Fruit fly (Drosophila melanogaster): ENCODE measurements around the gene CG45075.
A peak's percentile ranks its signal among the peaks of the same experiment; 100 is the strongest.

The CG45075 gene

dm6 chr2L:6065823-6066222 is 25.4 kb upstream of the CG45075 start, which contains the start of the genes Fbw5 and CG9147 (continued):
- TF ChIP-seq CG12236 (GFP tag; optimal IDR thresholded peaks at IDR 0.05): peak; percentile 99
- TF ChIP-seq BEAF-32 (GFP tag; optimal IDR thresholded peaks at IDR 0.05): peak; percentile 61
- peak; percentile 97 for TF ChIP-seq trem (tag; optimal IDR thresholded peaks at IDR 0.05)
- TF ChIP-seq Stat92E (GFP tag; optimal IDR thresholded peaks at IDR 0.05): peak in 1 of 3 experiments; percentile 99
- TF ChIP-seq CG10366 (GFP tag; IDR thresholded peaks at IDR 0.05): peak; percentile 100
- no peak; the same call in 2 of the 3 replicates for TF ChIP-seq vnd (GFP tag; IDR thresholded peaks at IDR 0.05; ENCODE audit: partially characterized antibody)
- peak; percentile 98 for TF ChIP-seq CG18764 (GFP tag; optimal IDR thresholded peaks at IDR 0.05)
- peak; percentile 100 for TF ChIP-seq CG4854 (GFP tag; optimal IDR thresholded peaks at IDR 0.05)
- TF ChIP-seq Blimp-1 (GFP tag; optimal IDR thresholded peaks at IDR 0.05): peak; percentile 99
- TF ChIP-seq kay (GFP tag; optimal IDR thresholded peaks at IDR 0.05): peak; percentile 99
- TF ChIP-seq CG7556 (GFP tag; optimal IDR thresholded peaks at IDR 0.05): peak; percentile 100
- TF ChIP-seq ssp (GFP tag; IDR thresholded peaks at IDR 0.05): peak; percentile 96
- TF ChIP-seq CG6689 (GFP tag; IDR thresholded peaks at IDR 0.05): peak; percentile 99
- TF ChIP-seq sim (GFP tag; IDR thresholded peaks at IDR 0.05): peak; percentile 99
- peak; percentile 99 for TF ChIP-seq CG10565 (GFP tag; optimal IDR thresholded peaks at IDR 0.05)
- TF ChIP-seq Oaz (GFP tag; IDR thresholded peaks at IDR 0.05): peak; percentile 99
- TF ChIP-seq CG17361 (GFP tag; IDR thresholded peaks at IDR 0.05): peak; percentile 99
- peak; percentile 100 for TF ChIP-seq esg (GFP tag; conservative IDR thresholded peaks at IDR 0.05)
- TF ChIP-seq trh (GFP tag; optimal IDR thresholded peaks at IDR 0.05): peak; percentile 99
- peak; percentile 100 for TF ChIP-seq CG12219 (GFP tag; optimal IDR thresholded peaks at IDR 0.05)
- peak; percentile 100 for TF ChIP-seq Hsf (GFP tag; optimal IDR thresholded peaks at IDR 0.05)
- TF ChIP-seq CG32532 (GFP tag; IDR thresholded peaks at IDR 0.05): peak; percentile 99
- TF ChIP-seq fd102C (GFP tag; optimal IDR thresholded peaks at IDR 0.05): peak; percentile 99
- TF ChIP-seq BtbVII (GFP tag; optimal IDR thresholded peaks at IDR 0.05): peak; percentile 98
- TF ChIP-seq C15 (GFP tag; IDR thresholded peaks at IDR 0.05): peak; percentile 98
- peak; percentile 76 for TF ChIP-seq Dref (GFP tag; IDR thresholded peaks at IDR 0.05)
- TF ChIP-seq Optix (GFP tag; IDR thresholded peaks at IDR 0.05): peak; percentile 99
- peak; percentile 99 for TF ChIP-seq maf-S (GFP tag; optimal IDR thresholded peaks at IDR 0.05)
- TF ChIP-seq Dbx (GFP tag; IDR thresholded peaks at IDR 0.05): peak; percentile 100
- peak; percentile 99 for TF ChIP-seq corto (GFP tag; optimal IDR thresholded peaks at IDR 0.05)
- TF ChIP-seq prd (optimal IDR thresholded peaks at IDR 0.05): no peak
- peak; percentile 100 for TF ChIP-seq prd (GFP tag; IDR thresholded peaks at IDR 0.05)
- TF ChIP-seq sna (GFP tag; IDR thresholded peaks at IDR 0.05; ENCODE audit: partially characterized antibody): peak; percentile 62; the same call in 1 of the 2 replicates
- TF ChIP-seq ranshi (GFP tag; IDR thresholded peaks at IDR 0.05): peak; percentile 100
- TF ChIP-seq bab2 (GFP tag; optimal IDR thresholded peaks at IDR 0.05): peak; percentile 100
- no peak for TF ChIP-seq Hr39 (optimal IDR thresholded peaks at IDR 0.05)
- peak; percentile 100 for TF ChIP-seq Side (GFP tag; optimal IDR thresholded peaks at IDR 0.05)
- peak; percentile 99 for TF ChIP-seq CG9609 (GFP tag; optimal IDR thresholded peaks at IDR 0.05)
- peak; percentile 95 for TF ChIP-seq Doc2 (GFP tag; IDR thresholded peaks at IDR 0.05)
- TF ChIP-seq pho (GFP tag; optimal IDR thresholded peaks at IDR 0.05): peak; percentile 99
- peak; percentile 100 for TF ChIP-seq CG12104 (GFP tag; optimal IDR thresholded peaks at IDR 0.05)
- TF ChIP-seq vvl (GFP tag; IDR thresholded peaks at IDR 0.05): peak; percentile 100
- peak; percentile 81 for TF ChIP-seq bigmax (GFP tag; optimal IDR thresholded peaks at IDR 0.05)
- no peak for TF ChIP-seq CG2129 (GFP tag; IDR thresholded peaks at IDR 0.05; ENCODE audit: partially characterized antibody)
- no peak for TF ChIP-seq CG8478 (optimal IDR thresholded peaks at IDR 0.05)
- peak; percentile 99 for TF ChIP-seq luna (GFP tag; optimal IDR thresholded peaks at IDR 0.05)
- TF ChIP-seq CG7271 (tag; optimal IDR thresholded peaks at IDR 0.05): peak; percentile 93
- TF ChIP-seq Neu2 (GFP tag; optimal IDR thresholded peaks at IDR 0.05; ENCODE audit: borderline replicate concordance): peak; percentile 98
- TF ChIP-seq Taf1 (GFP tag; IDR thresholded peaks at IDR 0.05): peak; percentile 99
- peak; percentile 99 for TF ChIP-seq org-1 (GFP tag; optimal IDR thresholded peaks at IDR 0.05)
- TF ChIP-seq GATAe (GFP tag; conservative IDR thresholded peaks at IDR 0.05): peak; percentile 97
- TF ChIP-seq hbn (GFP tag; IDR thresholded peaks at IDR 0.05; ENCODE audit: partially characterized antibody): 0 out of 2 replicates have a peak, but pooled peaks have one; percentile 51

Data from whole organism, embryonic.